Fruit fly (Drosophila melanogaster): ENCODE results near the gene CG10232.

dm6 chr3R:23674369-23674768, 47.1 kb downstream of the CG10232 start:
- TF ChIP-seq Hr78 (GFP tag; optimal IDR thresholded peaks at IDR 0.05): no peak
- TF ChIP-seq dsf (GFP tag; optimal IDR thresholded peaks at IDR 0.05; ENCODE audit: borderline replicate concordance): no peak
- no peak for TF ChIP-seq h (GFP tag; optimal IDR thresholded peaks at IDR 0.05)
- TF ChIP-seq br (GFP tag; optimal IDR thresholded peaks at IDR 0.05): no peak
- TF ChIP-seq jim (GFP tag; optimal IDR thresholded peaks at IDR 0.05): no peak
- no peak for TF ChIP-seq Myc (optimal IDR thresholded peaks at IDR 0.05)
- no peak for TF ChIP-seq N (GFP tag; optimal IDR thresholded peaks at IDR 0.05)

Measured in whole organism, wandering third instar larva.